Worm (Caenorhabditis elegans) whole organism, mixed stage, embryonic: Measurements from ENCODE around the gene K05D4.9.

Experiments
- M03D4.4 ChIP-seq: sonication (generic microtip); optimal IDR thresholded peaks from 2 replicates; lab custom pipeline; 2017; ENCODE audit warnings: mild to moderate bottlenecking, missing genetic modification characterization, missing compliant biosample characterization
- blmp-1 ChIP-seq: fragments of 150-350 bp; optimal IDR thresholded peaks from 2 replicates; lab custom pipeline; 2014; ENCODE audit warnings: missing biosample characterization, missing genetic modification characterization
- ceh-43 ChIP-seq: fragments of 200-800 bp; sonication (Bioruptor generic); optimal IDR thresholded peaks from 2 replicates; lab custom pipeline; 2018; ENCODE audit warnings: mild to moderate bottlenecking, missing genetic modification characterization, moderate library complexity, missing compliant biosample characterization
- ceh-83 ChIP-seq: fragments of 200-800 bp; sonication (Bioruptor generic); optimal IDR thresholded peaks from 2 replicates; lab custom pipeline; 2018; ENCODE audit warnings: mild to moderate bottlenecking, missing genetic modification characterization, missing compliant biosample characterization
- ces-1 ChIP-seq: fragments of 150-350 bp; optimal IDR thresholded peaks from 2 replicates; lab custom pipeline; 2014; ENCODE audit warnings: missing biosample characterization, missing genetic modification reagents, missing genetic modification characterization
- cnd-1 ChIP-seq: fragments of 200-800 bp; sonication (Bioruptor generic); optimal IDR thresholded peaks from 2 replicates; lab custom pipeline; 2018; ENCODE audit warnings: mild to moderate bottlenecking, missing genetic modification characterization, missing compliant biosample characterization
- drap-1 ChIP-seq: fragments of 200-800 bp; sonication (Bioruptor generic); optimal IDR thresholded peaks from 3 replicates; lab custom pipeline; 2018; ENCODE audit warnings: mild to moderate bottlenecking, missing genetic modification characterization, missing compliant biosample characterization
- elt-1 ChIP-seq: sonication (generic microtip); optimal IDR thresholded peaks from 2 replicates; lab custom pipeline; 2017; ENCODE audit warnings: missing genetic modification characterization, mild to moderate bottlenecking, missing compliant biosample characterization, antibody characterized with exemption, moderate library complexity, borderline replicate concordance; ENCODE audit not compliant: insufficient read depth
- ham-2 ChIP-seq: fragments of 200-800 bp; sonication (Bioruptor generic); optimal IDR thresholded peaks from 2 replicates; lab custom pipeline; 2018; ENCODE audit warnings: mild to moderate bottlenecking, missing genetic modification characterization, missing compliant biosample characterization
- hlh-1 ChIP-seq: fragments of 150-350 bp; optimal IDR thresholded peaks from 2 replicates; lab custom pipeline; 2014; ENCODE audit warnings: missing biosample characterization, missing genetic modification reagents, missing genetic modification characterization
- lin-13 ChIP-seq: fragments of 150-350 bp; optimal IDR thresholded peaks from 2 replicates; lab custom pipeline; 2014; ENCODE audit warnings: missing biosample characterization, missing genetic modification characterization
- lin-32 ChIP-seq: fragments of 200-800 bp; sonication (Bioruptor generic); optimal IDR thresholded peaks from 2 replicates; lab custom pipeline; 2018; ENCODE audit warnings: mild to moderate bottlenecking, missing genetic modification characterization, missing compliant biosample characterization
- lsy-2 ChIP-seq: fragments of 150-350 bp; optimal IDR thresholded peaks from 2 replicates; lab custom pipeline; 2014; ENCODE audit warnings: missing biosample characterization, missing genetic modification characterization
- mab-5 ChIP-seq: fragments of 150-350 bp; optimal IDR thresholded peaks from 2 replicates; lab custom pipeline; 2014; ENCODE audit warnings: missing biosample characterization, missing genetic modification characterization
- mep-1 ChIP-seq: fragments of 150-350 bp; optimal IDR thresholded peaks from 2 replicates; lab custom pipeline; 2017; ENCODE audit warnings: missing biosample characterization, missing genetic modification reagents, missing genetic modification characterization, inconsistent platforms
- mls-2 ChIP-seq: sonication (generic microtip); optimal IDR thresholded peaks from 2 replicates; lab custom pipeline; 2016; ENCODE audit warnings: mild to moderate bottlenecking, missing genetic modification characterization, moderate library complexity, missing compliant biosample characterization
- nhr-12 ChIP-seq: fragments of 150-350 bp; optimal IDR thresholded peaks from 2 replicates; lab custom pipeline; 2014; ENCODE audit warnings: missing biosample characterization, missing genetic modification characterization
- nhr-2 ChIP-seq: fragments of 150-350 bp; optimal IDR thresholded peaks from 2 replicates; lab custom pipeline; 2014; ENCODE audit warnings: missing biosample characterization, missing genetic modification characterization
- nhr-237 ChIP-seq: fragments of 150-350 bp; optimal IDR thresholded peaks from 2 replicates; lab custom pipeline; 2014; ENCODE audit warnings: missing biosample characterization, missing genetic modification characterization
- nhr-28 ChIP-seq: fragments of 150-350 bp; optimal IDR thresholded peaks from 2 replicates; lab custom pipeline; 2014; ENCODE audit warnings: missing biosample characterization, missing genetic modification characterization
- nhr-76 ChIP-seq: sonication (generic microtip); optimal IDR thresholded peaks from 2 replicates; lab custom pipeline; 2017; ENCODE audit warnings: missing biosample characterization, missing genetic modification characterization
- sem-2 ChIP-seq: fragments of 200-800 bp; sonication (Bioruptor generic); optimal IDR thresholded peaks from 2 replicates; lab custom pipeline; 2018; ENCODE audit warnings: mild to moderate bottlenecking, missing genetic modification characterization, missing compliant biosample characterization
- snpc-4 ChIP-seq: fragments of 150-350 bp; optimal IDR thresholded peaks from 2 replicates; lab custom pipeline; 2014; ENCODE audit warnings: missing biosample characterization, missing genetic modification characterization
- sptf-1 ChIP-seq: sonication (generic microtip); optimal IDR thresholded peaks from 2 replicates; lab custom pipeline; 2017; ENCODE audit warnings: mild to moderate bottlenecking, missing genetic modification characterization, moderate library complexity, missing compliant biosample characterization
- unc-120 ChIP-seq: sonication (generic microtip); optimal IDR thresholded peaks from 2 replicates; lab custom pipeline; 2017; ENCODE audit warnings: missing genetic modification characterization, missing compliant biosample characterization; ENCODE audit not compliant: poor library complexity, severe bottlenecking
- unc-39 ChIP-seq: fragments of 150-350 bp; optimal IDR thresholded peaks from 2 replicates; lab custom pipeline; 2014; ENCODE audit warnings: missing biosample characterization, missing genetic modification characterization
- unc-62 ChIP-seq: fragments of 150-350 bp; optimal IDR thresholded peaks from 2 replicates; lab custom pipeline; 2014; ENCODE audit warnings: missing biosample characterization, missing genetic modification reagents, missing genetic modification characterization
- zip-8 ChIP-seq: fragments of 150-350 bp; optimal IDR thresholded peaks from 2 replicates; lab custom pipeline; 2014; ENCODE audit warnings: missing biosample characterization, missing genetic modification characterization
- ztf-11 ChIP-seq: fragments of 150-350 bp; optimal IDR thresholded peaks from 2 replicates; lab custom pipeline; 2014; ENCODE audit warnings: missing biosample characterization, missing genetic modification characterization

The K05D4.9 gene

ce11 chrV:16163719-16164118 lies 7.9 kb downstream of the K05D4.9 start, which contains the start of gene F10A3.12:
Gene F10A3.12, plus strand, starts transcription at chrV:16164019.
- no peak for TF ChIP-seq unc-39
- no peak for TF ChIP-seq ham-2 (GFP tag; lab: Kevin White, UChicago)
- TF ChIP-seq zip-8 (tag; lab: Kevin White, UChicago), result no peak
- TF ChIP-seq mab-5 (tag; lab: Kevin White, UChicago), result no peak
- no peak for TF ChIP-seq mls-2 (tag; lab: Kevin White, UChicago)
- no peak for TF ChIP-seq lsy-2 (tag; lab: Kevin White, UChicago)
- TF ChIP-seq unc-120 (tag; lab: Kevin White, UChicago), result no peak
- TF ChIP-seq drap-1 (GFP tag; lab: Kevin White, UChicago), result no peak
- no peak for TF ChIP-seq hlh-1 (tag; lab: Kevin White, UChicago)
- no peak for TF ChIP-seq ztf-11
- TF ChIP-seq unc-62 (GFP tag; lab: Kevin White, UChicago), result no peak
- TF ChIP-seq nhr-28 (tag; lab: Kevin White, UChicago), result no peak
- TF ChIP-seq sptf-1 (tag; lab: Kevin White, UChicago), result no peak
- no peak for TF ChIP-seq elt-1 (tag; lab: Kevin White, UChicago)
- no peak for TF ChIP-seq blmp-1 (tag; lab: Kevin White, UChicago)
- no peak for TF ChIP-seq ceh-83 (GFP tag; lab: Kevin White, UChicago)
- TF ChIP-seq ces-1, result no peak
- no peak for TF ChIP-seq lin-32 (GFP tag; lab: Kevin White, UChicago)
- TF ChIP-seq, all 35 proteins: peak for 0

- TF ChIP-seq drap-1 (GFP tag; lab: Kevin White, UChicago), result no peak
- TF ChIP-seq blmp-1 (tag; lab: Kevin White, UChicago), result no peak
- no peak for TF ChIP-seq mab-5 (tag; lab: Kevin White, UChicago)
- TF ChIP-seq ztf-11, result no peak
- no peak for TF ChIP-seq sem-2 (GFP tag; lab: Kevin White, UChicago)
Observed at ce11 chrV:16162124-16162735, 9.4 kb downstream of the K05D4.9 start, which contains the start of the genes str-109 and F10A3.11. Gene str-109, minus strand, starts transcription at chrV:16162224. Gene F10A3.11, plus strand, starts transcription at chrV:16162685.

- no peak for TF ChIP-seq mep-1 (tag; lab: Kevin White, UChicago)
- no peak for TF ChIP-seq lsy-2 (tag; lab: Kevin White, UChicago)
- TF ChIP-seq lin-13 (tag; lab: Kevin White, UChicago), result no peak
- no peak for TF ChIP-seq elt-1 (tag; lab: Kevin White, UChicago)
- TF ChIP-seq unc-62 (GFP tag; lab: Kevin White, UChicago), result no peak
- no peak for TF ChIP-seq mls-2 (tag; lab: Kevin White, UChicago)
- TF ChIP-seq ces-1, result no peak
- no peak for TF ChIP-seq snpc-4 (tag; lab: Kevin White, UChicago)
Observed at ce11 chrV:16160087-16160486, 11.5 kb downstream of the K05D4.9 start.

- TF ChIP-seq snpc-4 (tag; lab: Kevin White, UChicago), result no peak
- TF ChIP-seq nhr-12 (tag; lab: Kevin White, UChicago), result no peak
- TF ChIP-seq nhr-2, result no peak
- TF ChIP-seq hlh-1 (tag; lab: Kevin White, UChicago), result no peak
- no peak for TF ChIP-seq lin-32 (GFP tag; lab: Kevin White, UChicago)
- no peak for TF ChIP-seq nhr-28 (tag; lab: Kevin White, UChicago)
- no peak for TF ChIP-seq ceh-43
- TF ChIP-seq nhr-76 (tag; lab: Kevin White, UChicago), result no peak
- TF ChIP-seq nhr-237 (tag; lab: Kevin White, UChicago), result no peak
Observed at ce11 chrV:16159594-16159993, 12.0 kb downstream of the K05D4.9 start, which contains the start of gene F10A3.17. Gene F10A3.17, minus strand, starts transcription at chrV:16159694.

DNA sequence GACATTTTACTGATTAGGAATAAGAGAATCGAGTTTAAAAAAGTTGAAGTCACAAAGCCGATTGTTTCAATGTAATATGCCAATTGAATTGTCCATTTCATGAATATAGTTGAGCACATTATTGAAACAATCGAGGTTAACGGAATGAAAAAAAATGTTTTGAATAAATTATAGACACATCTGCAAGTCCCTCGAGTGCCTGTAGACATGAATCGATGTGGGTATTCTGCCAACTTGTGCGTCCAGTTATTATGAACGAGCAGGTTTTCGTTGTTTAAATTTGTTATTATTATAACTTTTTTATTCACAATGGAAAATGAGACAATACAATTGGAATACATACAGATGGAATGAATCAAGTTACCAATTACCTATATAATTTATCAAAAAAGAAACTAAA lies 13.2 kb downstream of the K05D4.9 start, which contains the start of gene str-99:
TSS of gene str-99 (minus strand) at position 101 of the 400 bp plus-strand sequence.
- TF ChIP-seq unc-39, result no peak

ce11 chrV:16155111-16155510 lies 16.5 kb downstream of the K05D4.9 start, which contains the start of gene str-97:
Gene str-97, minus strand, starts transcription at chrV:16155211.
- TF ChIP-seq nhr-76 (tag; lab: Kevin White, UChicago) (no peak), nhr-2 (no peak), unc-39 (no peak), cnd-1 (no peak), M03D4.4 (tag; lab: Kevin White, UChicago) (no peak), sptf-1 (tag; lab: Kevin White, UChicago) (no peak), unc-62 (GFP tag; lab: Kevin White, UChicago) (no peak), nhr-12 (tag; lab: Kevin White, UChicago) (no peak), zip-8 (tag; lab: Kevin White, UChicago) (no peak), drap-1 (GFP tag; lab: Kevin White, UChicago) (no peak), lsy-2 (tag; lab: Kevin White, UChicago) (no peak), lin-32 (GFP tag; lab: Kevin White, UChicago) (no peak), blmp-1 (tag; lab: Kevin White, UChicago) (no peak)
